Worm (Caenorhabditis elegans) whole organism, young adult: ENCODE measurements around the gene nspc-13.

Experiments used
- B0019.2 ChIP-seq: fragments of 200-800 bp; sonication (Bioruptor generic); conservative IDR thresholded peaks from 2 replicates; pipeline ENCODE4 v1.3.6; 2022; ENCODE audit warnings: missing genetic modification reagents, missing genetic modification characterization, missing compliant biosample characterization
- B0336.3 ChIP-seq: fragments of 200-800 bp; sonication (Bioruptor generic); IDR thresholded peaks from 2 replicates; pipeline ENCODE4 v1.3.6; 2022; ENCODE audit warnings: missing genetic modification characterization, missing compliant biosample characterization
- F33H1.4 ChIP-seq: fragments of 200-800 bp; sonication (Bioruptor generic); IDR thresholded peaks from 2 replicates; pipeline ENCODE4 v1.3.6; 2022; ENCODE audit warnings: missing genetic modification reagents, missing genetic modification characterization, missing compliant biosample characterization
- F52B5.7 ChIP-seq: sonication (generic microtip); optimal IDR thresholded peaks from 2 replicates; lab custom pipeline; 2016; ENCODE audit warnings: mild to moderate bottlenecking, missing genetic modification characterization, missing compliant biosample characterization
- F55B11.4 ChIP-seq: sonication (generic microtip); optimal IDR thresholded peaks from 2 replicates; lab custom pipeline; 2016; ENCODE audit warnings: missing compliant biosample characterization, missing genetic modification characterization, borderline replicate concordance; ENCODE audit not compliant: insufficient read depth
- T07F8.4 ChIP-seq: sonication (generic microtip); optimal IDR thresholded peaks from 2 replicates; lab custom pipeline; 2016; ENCODE audit warnings: mild to moderate bottlenecking, missing genetic modification characterization, moderate library complexity, missing compliant biosample characterization
- Y79H2A.3 ChIP-seq: fragments of 200-800 bp; sonication (Bioruptor generic); conservative IDR thresholded peaks from 2 replicates; pipeline ENCODE4 v1.3.6; 2022; ENCODE audit warnings: missing genetic modification reagents, missing genetic modification characterization, missing compliant biosample characterization
- ZK185.1 ChIP-seq: sonication (generic microtip); optimal IDR thresholded peaks from 2 replicates; lab custom pipeline; 2016; ENCODE audit warnings: mild to moderate bottlenecking, missing genetic modification characterization, missing compliant biosample characterization; ENCODE audit not compliant: poor library complexity, severe bottlenecking
- ama-1 ChIP-seq, 3 experiments: fragments of 150-350 bp in 1 of 3; sonication (generic microtip) in 2 of 3; optimal IDR thresholded peaks; 2 replicates each; lab custom pipeline; 2014 to 2018; ENCODE audit warnings: missing biosample characterization in 2 of 3, missing genetic modification characterization in 2 of 3, missing genetic modification reagents in 2 of 3
- aptf-2 ChIP-seq: fragments of 200-800 bp; sonication (Bioruptor generic); conservative IDR thresholded peaks from 2 replicates; pipeline ENCODE4 v1.3.6; 2022; ENCODE audit warnings: missing genetic modification reagents, missing genetic modification characterization, missing compliant biosample characterization
- aptf-3 ChIP-seq: fragments of 200-800 bp; sonication (Bioruptor generic); IDR thresholded peaks from 2 replicates; pipeline ENCODE4 v1.3.6; 2022; ENCODE audit warnings: missing genetic modification characterization, missing compliant biosample characterization
- atf-7 ChIP-seq: sonication (generic microtip); optimal IDR thresholded peaks from 2 replicates; lab custom pipeline; 2017; ENCODE audit warnings: mild to moderate bottlenecking, missing genetic modification characterization, missing compliant biosample characterization
- athp-1 ChIP-seq: sonication (generic microtip); optimal IDR thresholded peaks from 2 replicates; lab custom pipeline; 2017; ENCODE audit warnings: mild to moderate bottlenecking, missing genetic modification characterization, missing compliant biosample characterization
- attf-3 ChIP-seq: fragments of 200-800 bp; sonication (Bioruptor generic); conservative IDR thresholded peaks from 2 replicates; pipeline ENCODE4 v1.3.6; 2022; ENCODE audit warnings: missing genetic modification reagents, missing genetic modification characterization, missing compliant biosample characterization
- cebp-2 ChIP-seq: fragments of 200-800 bp; sonication (Bioruptor generic); IDR thresholded peaks from 2 replicates; pipeline ENCODE4 v1.3.6; 2022; ENCODE audit warnings: missing genetic modification characterization, missing compliant biosample characterization
- ceh-100 ChIP-seq: fragments of 200-800 bp; sonication (Bioruptor generic); IDR thresholded peaks from 2 replicates; pipeline ENCODE4 v1.3.6; 2022; ENCODE audit warnings: missing genetic modification reagents, missing genetic modification characterization, missing compliant biosample characterization
- ceh-79 ChIP-seq: sonication (generic microtip); optimal IDR thresholded peaks from 2 replicates; lab custom pipeline; 2017; ENCODE audit warnings: mild to moderate bottlenecking, missing genetic modification characterization, missing compliant biosample characterization
- dpff-1 ChIP-seq: sonication (generic microtip); optimal IDR thresholded peaks from 2 replicates; lab custom pipeline; 2017; ENCODE audit warnings: mild to moderate bottlenecking, missing genetic modification characterization, missing compliant biosample characterization
- hmg-20 ChIP-seq: fragments of 200-800 bp; sonication (Bioruptor generic); IDR thresholded peaks from 2 replicates; pipeline ENCODE4 v1.3.6; 2022; ENCODE audit warnings: missing genetic modification reagents, missing genetic modification characterization, missing compliant biosample characterization
- hrde-1 ChIP-seq: sonication (generic microtip); optimal IDR thresholded peaks from 2 replicates; lab custom pipeline; 2016; ENCODE audit warnings: missing genetic modification characterization, mild to moderate bottlenecking, missing compliant biosample characterization, moderate library complexity, missing genotype, missing genetic modification reagents, borderline replicate concordance
- let-526 ChIP-seq: fragments of 200-800 bp; sonication (Bioruptor generic); IDR thresholded peaks from 2 replicates; pipeline ENCODE4 v1.3.6; 2022; ENCODE audit warnings: missing genetic modification reagents, missing genetic modification characterization, missing compliant biosample characterization
- let-607 ChIP-seq, 2 experiments: fragments of 200-800 bp in 1 of 2; sonication (Bioruptor generic) in 1 of 2; sonication (generic microtip) in 1 of 2; optimal IDR thresholded peaks; 2 replicates each; lab custom pipeline; 2016 to 2018; ENCODE audit warnings: mild to moderate bottlenecking in 2 of 2, missing compliant biosample characterization in 2 of 2, missing genetic modification characterization in 2 of 2, moderate library complexity in 2 of 2, missing genotype in 1 of 2
- lin-54 ChIP-seq: fragments of 200-800 bp; sonication (Bioruptor generic); optimal IDR thresholded peaks from 2 replicates; lab custom pipeline; 2018; ENCODE audit warnings: mild to moderate bottlenecking, missing genetic modification characterization, missing compliant biosample characterization
- lir-1 ChIP-seq: fragments of 200-800 bp; sonication (Bioruptor generic); conservative IDR thresholded peaks from 2 replicates; pipeline ENCODE4 v1.3.6; 2022; ENCODE audit warnings: missing genetic modification reagents, missing genetic modification characterization, missing compliant biosample characterization
- mxl-1 ChIP-seq: sonication (generic microtip); optimal IDR thresholded peaks from 2 replicates; lab custom pipeline; 2016; ENCODE audit warnings: missing genetic modification characterization, missing compliant biosample characterization
- nfya-1 ChIP-seq: sonication (generic microtip); optimal IDR thresholded peaks from 2 replicates; lab custom pipeline; 2017; ENCODE audit warnings: antibody characterized with exemption, missing compliant biosample characterization, missing genetic modification characterization, borderline replicate concordance; ENCODE audit not compliant: insufficient read depth
- nhr-90 ChIP-seq: sonication (generic microtip); optimal IDR thresholded peaks from 2 replicates; lab custom pipeline; 2016; ENCODE audit warnings: missing genotype, mild to moderate bottlenecking, missing genetic modification characterization, missing compliant biosample characterization
- pbrm-1 ChIP-seq: fragments of 200-800 bp; sonication (Bioruptor generic); IDR thresholded peaks from 2 replicates; pipeline ENCODE4 v1.3.6; 2022; ENCODE audit warnings: missing genetic modification reagents, missing genetic modification characterization, missing compliant biosample characterization
- rpc-1 ChIP-seq, 2 experiments: fragments of 150-350 bp in 1 of 2; sonication (generic microtip) in 1 of 2; optimal IDR thresholded peaks; 2 replicates each; lab custom pipeline; 2014 to 2018; ENCODE audit warnings: missing biosample characterization in 1 of 2, missing genetic modification characterization in 1 of 2, missing genetic modification reagents in 1 of 2, missing genotype in 1 of 2
- snpc-3.4 ChIP-seq: sonication (generic microtip); optimal IDR thresholded peaks from 2 replicates; lab custom pipeline; 2017; ENCODE audit warnings: missing genetic modification characterization, mild to moderate bottlenecking, missing compliant biosample characterization, antibody characterized with exemption, moderate library complexity, missing genotype, missing genetic modification reagents
- sptf-2 ChIP-seq: fragments of 200-800 bp; sonication (Bioruptor generic); optimal IDR thresholded peaks from 2 replicates; lab custom pipeline; 2018; ENCODE audit warnings: mild to moderate bottlenecking, missing genetic modification characterization, missing compliant biosample characterization
- tlf-1 ChIP-seq: fragments of 200-800 bp; sonication (Bioruptor generic); optimal IDR thresholded peaks from 2 replicates; lab custom pipeline; 2018; ENCODE audit warnings: mild to moderate bottlenecking, missing genetic modification characterization, missing compliant biosample characterization
- unc-130 ChIP-seq: sonication (generic microtip); optimal IDR thresholded peaks from 2 replicates; lab custom pipeline; 2016; ENCODE audit warnings: missing genetic modification reagents, missing genetic modification characterization, missing compliant biosample characterization
- unc-62 ChIP-seq: fragments of 150-350 bp; optimal IDR thresholded peaks from 2 replicates; lab custom pipeline; 2014; ENCODE audit warnings: missing biosample characterization, missing genetic modification reagents, missing genetic modification characterization
- zim-3 ChIP-seq: sonication (generic microtip); optimal IDR thresholded peaks from 2 replicates; lab custom pipeline; 2017; ENCODE audit warnings: mild to moderate bottlenecking, missing genetic modification characterization, moderate library complexity, missing compliant biosample characterization
- ztf-22 ChIP-seq: fragments of 200-800 bp; sonication (Bioruptor generic); optimal IDR thresholded peaks from 2 replicates; lab custom pipeline; 2018; ENCODE audit warnings: mild to moderate bottlenecking, missing genetic modification characterization, moderate library complexity, missing compliant biosample characterization
- ztf-26 ChIP-seq: sonication (generic microtip); optimal IDR thresholded peaks from 2 replicates; lab custom pipeline; 2017; ENCODE audit warnings: missing genetic modification characterization, missing compliant biosample characterization
- ztf-3 ChIP-seq: fragments of 200-800 bp; sonication (Bioruptor generic); optimal IDR thresholded peaks from 2 replicates; lab custom pipeline; 2018; ENCODE audit warnings: mild to moderate bottlenecking, missing genetic modification characterization, missing compliant biosample characterization
- ztf-6 ChIP-seq: fragments of 200-800 bp; sonication (Bioruptor generic); IDR thresholded peaks from 2 replicates; pipeline ENCODE4 v1.3.6; 2022; ENCODE audit warnings: missing genetic modification reagents, missing genetic modification characterization, missing compliant biosample characterization

The nspc-13 gene

ce11 chrX:12328676-12329075 is 28.6 kb upstream of the nspc-13 start, which contains the start of gene srd-45:
srd-45 (plus strand) TSS chrX:12328976.
- TF ChIP-seq ztf-22 (GFP tag; lab: Kevin White, UChicago), result no peak
- no peak for TF ChIP-seq aptf-2 (GFP tag; lab: Robert Waterston, UW)
- no peak for TF ChIP-seq ztf-6
- no peak for TF ChIP-seq ztf-26 (tag; lab: Kevin White, UChicago)

- TF ChIP-seq zim-3 (no peak), ztf-3 (GFP tag; lab: Kevin White, UChicago) (no peak), dpff-1 (tag; lab: Kevin White, UChicago) (no peak), hmg-20 (no peak), nfya-1 (tag; lab: Kevin White, UChicago) (no peak), hrde-1 (tag; lab: Kevin White, UChicago) (no peak), attf-3 (GFP tag; lab: Robert Waterston, UW) (no peak)
These were observed 25.4 kb upstream of the nspc-13 start, which contains the start of gene srd-46 for ce11 chrX:12331795-12332194. srd-46 (plus strand) TSS chrX:12332095.

- no peak for TF ChIP-seq tlf-1
- TF ChIP-seq lin-54 (GFP tag; lab: Kevin White, UChicago), result no peak
- no peak for TF ChIP-seq cebp-2 (GFP tag; lab: Robert Waterston, UW)
- TF ChIP-seq pbrm-1 (GFP tag; lab: Robert Waterston, UW), result no peak
- no peak for TF ChIP-seq B0019.2
- TF ChIP-seq ama-1 (optimal IDR thresholded peaks at IDR 0.05; lab: Kevin White, UChicago), result no peak
- no peak for TF ChIP-seq ama-1 (GFP tag; optimal IDR thresholded peaks at IDR 0.05; lab: Kevin White, UChicago)
- no peak for TF ChIP-seq let-607 (tag; optimal IDR thresholded peaks at IDR 0.05; lab: Kevin White, UChicago)
These were observed 23.7 kb upstream of the nspc-13 start, which contains the start of gene srd-47 for ce11 chrX:12333479-12333878. srd-47 (plus strand) TSS chrX:12333642.

ce11 chrX:12335808-12336207 is 21.4 kb upstream of the nspc-13 start, which contains the start of gene srd-48:
srd-48 (plus strand) TSS chrX:12336108.
- TF ChIP-seq sptf-2, result no peak
- TF ChIP-seq ceh-100, result no peak
- no peak for TF ChIP-seq ceh-79 (tag; lab: Kevin White, UChicago)
- TF ChIP-seq Y79H2A.3, result no peak
- TF ChIP-seq atf-7, result no peak
- no peak for TF ChIP-seq F52B5.7 (tag; lab: Kevin White, UChicago)
- no peak for TF ChIP-seq B0336.3 (GFP tag; lab: Robert Waterston, UW)
- TF ChIP-seq pbrm-1 (GFP tag; lab: Robert Waterston, UW), result no peak

ce11 chrX:12337846-12338490 is 19.3 kb upstream of the nspc-13 start, which contains the start of gene srd-44:
srd-44 (plus strand) TSS chrX:12338440.
- TF ChIP-seq hrde-1 (tag; lab: Kevin White, UChicago) (peak; percentile 26), athp-1 (tag; lab: Kevin White, UChicago) (peak; percentile 45), ZK185.1 (tag; lab: Kevin White, UChicago) (peak; percentile 83), T07F8.4 (tag; lab: Kevin White, UChicago) (peak; percentile 52), let-526 (GFP tag; lab: Robert Waterston, UW) (no peak), unc-130 (GFP tag; lab: Kevin White, UChicago) (peak; percentile 18), snpc-3.4 (tag; lab: Kevin White, UChicago) (peak; percentile 40), ztf-26 (tag; lab: Kevin White, UChicago) (peak; percentile 63), mxl-1 (tag; lab: Kevin White, UChicago) (peak; percentile 48), F33H1.4 (GFP tag; lab: Robert Waterston, UW) (no peak), F55B11.4 (no peak), nhr-90 (tag; lab: Kevin White, UChicago) (peak; percentile 58), lir-1 (GFP tag; lab: Robert Waterston, UW) (no peak), ztf-6 (0 out of 2 replicates have a peak, but pooled peaks have one; percentile 22), unc-62 (no peak), ama-1 (optimal IDR thresholded peaks at IDR 0.05; lab: Kevin White, UChicago) (no peak), ama-1 (GFP tag; optimal IDR thresholded peaks at IDR 0.05; lab: Kevin White, UChicago) (no peak), rpc-1 (optimal IDR thresholded peaks at IDR 0.05; lab: Kevin White, UChicago) (peak; percentile 72), rpc-1 (tag; optimal IDR thresholded peaks at IDR 0.05; lab: Kevin White, UChicago) (peak; percentile 85), aptf-3 (GFP tag; lab: Robert Waterston, UW) (no peak)
